1 fruit fly cellular context compared by ENCODE assay signal in the genomic region with DNA sequence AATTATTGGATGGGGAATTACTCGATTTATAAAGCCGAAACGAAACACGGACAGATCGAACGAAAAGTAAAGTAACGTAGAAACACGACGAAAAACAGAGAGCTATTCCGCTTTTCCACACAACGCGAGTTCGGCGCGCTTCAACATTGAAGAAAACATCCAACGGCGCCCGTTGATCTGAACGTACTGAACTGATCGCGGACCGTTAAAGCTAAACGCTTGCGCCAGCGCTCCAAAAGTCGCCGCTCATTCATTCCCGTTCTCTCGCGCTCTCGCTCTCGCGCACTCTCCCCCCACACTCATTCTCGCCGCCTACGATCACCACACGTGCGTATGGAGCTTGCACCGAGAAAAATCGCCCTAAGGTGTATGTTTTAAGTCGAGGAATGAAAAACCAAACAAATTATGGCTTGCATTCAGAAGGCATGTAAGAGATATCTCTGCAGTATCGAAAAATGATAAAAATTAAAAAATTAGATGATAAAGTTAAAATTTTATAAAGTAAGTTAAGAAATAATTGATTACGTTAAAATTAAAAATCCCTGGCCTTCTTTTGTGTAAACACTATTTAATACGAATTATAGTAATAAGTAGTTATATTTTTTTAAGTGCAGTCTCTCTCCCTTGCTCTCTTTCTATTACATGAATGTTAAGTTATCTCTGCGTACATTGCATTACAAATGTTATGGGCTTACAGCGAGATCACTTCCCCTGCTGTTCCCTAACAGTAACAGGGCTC.
TF ChIP-seq lines count a peak whose summit lies in the region.

A gene (minus strand): TSS at position 188 of the 739 bp plus-strand sequence.

TF ChIP-seq in whole organism, embryonic, 481 proteins besides CTCF, POLR2A, EP300 and RAD21 (continued from another document and continues in another):
- TF ChIP-seq pho (GFP tag; optimal IDR thresholded peaks at IDR 0.05; lab: Kevin White, UChicago): peak; percentile 96
- peak; percentile 99 for TF ChIP-seq CG9727 (GFP tag; optimal IDR thresholded peaks at IDR 0.05; lab: Kevin White, UChicago)
- no peak for TF ChIP-seq Dfd (GFP tag; optimal IDR thresholded peaks at IDR 0.05; lab: Kevin White, UChicago)
- TF ChIP-seq CG13894 (tag; optimal IDR thresholded peaks at IDR 0.05; lab: Kevin White, UChicago): peak; percentile 91
- peak; percentile 98 for TF ChIP-seq CG2120 (GFP tag; optimal IDR thresholded peaks at IDR 0.05; lab: Kevin White, UChicago)
- peak; percentile 97 for TF ChIP-seq CrebB (tag; optimal IDR thresholded peaks at IDR 0.05; lab: Kevin White, UChicago)
- peak; percentile 98 for TF ChIP-seq CG3281 (GFP tag; optimal IDR thresholded peaks at IDR 0.05; lab: Kevin White, UChicago)
- peak; percentile 97 for TF ChIP-seq Hand (GFP tag; optimal IDR thresholded peaks at IDR 0.05; lab: Kevin White, UChicago)
- TF ChIP-seq ap (GFP tag; IDR thresholded peaks at IDR 0.05; lab: Robert Waterston, UW): peak; percentile 95
- peak; percentile 96 for TF ChIP-seq Camta (GFP tag; optimal IDR thresholded peaks at IDR 0.05; lab: Kevin White, UChicago)
- TF ChIP-seq CG12071 (GFP tag; optimal IDR thresholded peaks at IDR 0.05; lab: Kevin White, UChicago): peak; percentile 94
- TF ChIP-seq Lim3 (GFP tag; IDR thresholded peaks at IDR 0.05; lab: Robert Waterston, UW): peak; percentile 95
- TF ChIP-seq CG30020 (tag; optimal IDR thresholded peaks at IDR 0.05; lab: Kevin White, UChicago): peak; percentile 92
- peak; percentile 79 for TF ChIP-seq CG11398 (GFP tag; optimal IDR thresholded peaks at IDR 0.05; lab: Kevin White, UChicago)
- peak; percentile 95 for TF ChIP-seq CG5953 (GFP tag; IDR thresholded peaks at IDR 0.05; lab: Robert Waterston, UW)
- TF ChIP-seq CG8478 (optimal IDR thresholded peaks at IDR 0.05; lab: Kevin White, UChicago): no peak
- peak; percentile 92 for TF ChIP-seq D19B (GFP tag; optimal IDR thresholded peaks at IDR 0.05; lab: Kevin White, UChicago)
- no peak for TF ChIP-seq Doc3 (GFP tag; IDR thresholded peaks at IDR 0.05; lab: Robert Waterston, UW; ENCODE audit: partially characterized antibody)
- TF ChIP-seq vfl (GFP tag; optimal IDR thresholded peaks at IDR 0.05; lab: Kevin White, UChicago): peak; percentile 97
- peak; percentile 97 for TF ChIP-seq nau (GFP tag; optimal IDR thresholded peaks at IDR 0.05; lab: Kevin White, UChicago)
- TF ChIP-seq wor (GFP tag; IDR thresholded peaks at IDR 0.05; lab: Robert Waterston, UW): peak; percentile 98
- peak; percentile 98 for TF ChIP-seq Six4 (GFP tag; optimal IDR thresholded peaks at IDR 0.05; lab: Kevin White, UChicago)
- peak; percentile 22 for TF ChIP-seq Neu2 (GFP tag; optimal IDR thresholded peaks at IDR 0.05; lab: Kevin White, UChicago; ENCODE audit: borderline replicate concordance)
- TF ChIP-seq onecut (GFP tag; IDR thresholded peaks at IDR 0.05; lab: Robert Waterston, UW): peak; percentile 96
- TF ChIP-seq Hey (tag; optimal IDR thresholded peaks at IDR 0.05; lab: Kevin White, UChicago): peak; percentile 88
- peak; percentile 94 for TF ChIP-seq toy (GFP tag; IDR thresholded peaks at IDR 0.05; lab: Robert Waterston, UW)
- TF ChIP-seq bbx (GFP tag; IDR thresholded peaks at IDR 0.05; lab: Robert Waterston, UW; ENCODE audit: partially characterized antibody): peak; percentile 69; the same call in 1 of the 2 replicates
- peak; percentile 97 for TF ChIP-seq fd3F (GFP tag; optimal IDR thresholded peaks at IDR 0.05; lab: Kevin White, UChicago)
- TF ChIP-seq Med (GFP tag; lab: Kevin White, UChicago): peak; percentile 98
- peak; percentile 58; the same call in 1 of the 2 replicates for TF ChIP-seq amos (GFP tag; IDR thresholded peaks at IDR 0.05; lab: Robert Waterston, UW; ENCODE audit: partially characterized antibody)
- TF ChIP-seq klu (GFP tag; IDR thresholded peaks at IDR 0.05; lab: Robert Waterston, UW): peak; percentile 98
- no peak for TF ChIP-seq Scr (GFP tag; IDR thresholded peaks at IDR 0.05; lab: Robert Waterston, UW; ENCODE audit: partially characterized antibody)
- TF ChIP-seq aop (GFP tag; IDR thresholded peaks at IDR 0.05; lab: Robert Waterston, UW): peak; percentile 90
- peak; percentile 94 for TF ChIP-seq CG1647 (GFP tag; optimal IDR thresholded peaks at IDR 0.05; lab: Kevin White, UChicago)
- TF ChIP-seq Dll (GFP tag; IDR thresholded peaks at IDR 0.05; lab: Robert Waterston, UW; ENCODE audit: partially characterized antibody): peak; percentile 43; the same call in 3 of the 4 replicates
- peak; percentile 100 for TF ChIP-seq gem (tag; optimal IDR thresholded peaks at IDR 0.05; lab: Kevin White, UChicago)
- peak; percentile 98 for TF ChIP-seq D19A (tag; optimal IDR thresholded peaks at IDR 0.05; lab: Kevin White, UChicago)
- peak; percentile 71; the same call in 2 of the 3 replicates for TF ChIP-seq z (GFP tag; IDR thresholded peaks at IDR 0.05; lab: Robert Waterston, UW)
- peak; percentile 86 for TF ChIP-seq eyg (GFP tag; optimal IDR thresholded peaks at IDR 0.05; lab: Kevin White, UChicago)
- peak; percentile 98 for TF ChIP-seq BtbVII (GFP tag; optimal IDR thresholded peaks at IDR 0.05; lab: Kevin White, UChicago)
- TF ChIP-seq Asciz (GFP tag; optimal IDR thresholded peaks at IDR 0.05; lab: Kevin White, UChicago): peak; percentile 99
- TF ChIP-seq eve (GFP tag; optimal IDR thresholded peaks at IDR 0.05; lab: Kevin White, UChicago): peak in 1 of 2 experiments; percentile 97
- TF ChIP-seq maf-S (GFP tag; optimal IDR thresholded peaks at IDR 0.05; lab: Kevin White, UChicago): peak; percentile 93
- peak; percentile 89 for TF ChIP-seq CG10565 (GFP tag; optimal IDR thresholded peaks at IDR 0.05; lab: Kevin White, UChicago)
- TF ChIP-seq CG1233 (GFP tag; optimal IDR thresholded peaks at IDR 0.05; lab: Kevin White, UChicago): peak; percentile 98
- TF ChIP-seq br (optimal IDR thresholded peaks at IDR 0.05; lab: Kevin White, UChicago): no peak
- TF ChIP-seq CG7556 (GFP tag; optimal IDR thresholded peaks at IDR 0.05; lab: Kevin White, UChicago): peak; percentile 100
- peak; percentile 98 for TF ChIP-seq CG14014 (GFP tag; IDR thresholded peaks at IDR 0.05; lab: Robert Waterston, UW)
- peak; percentile 98 for TF ChIP-seq caup (GFP tag; optimal IDR thresholded peaks at IDR 0.05; lab: Kevin White, UChicago; ENCODE audit: severe bottlenecking)
- peak; percentile 95 for TF ChIP-seq cas (GFP tag; IDR thresholded peaks at IDR 0.05; lab: Robert Waterston, UW)
- peak; percentile 99 for TF ChIP-seq CG18619 (GFP tag; optimal IDR thresholded peaks at IDR 0.05; lab: Kevin White, UChicago)
- TF ChIP-seq Elba2 (GFP tag; optimal IDR thresholded peaks at IDR 0.05; lab: Kevin White, UChicago): peak; percentile 71
- peak; percentile 61; the same call in 1 of the 2 replicates for TF ChIP-seq ato (GFP tag; IDR thresholded peaks at IDR 0.05; lab: Robert Waterston, UW; ENCODE audit: partially characterized antibody)
- peak; percentile 76 for TF ChIP-seq en (GFP tag; optimal IDR thresholded peaks at IDR 0.05; lab: Kevin White, UChicago)
- TF ChIP-seq emc (GFP tag; optimal IDR thresholded peaks at IDR 0.05; lab: Kevin White, UChicago): peak; percentile 91
- TF ChIP-seq HLH54F (GFP tag; optimal IDR thresholded peaks at IDR 0.05; lab: Kevin White, UChicago): peak; percentile 97
- peak; percentile 98 for TF ChIP-seq Dbx (GFP tag; IDR thresholded peaks at IDR 0.05; lab: Robert Waterston, UW)
- peak; percentile 48 for TF ChIP-seq bigmax (GFP tag; optimal IDR thresholded peaks at IDR 0.05; lab: Kevin White, UChicago)
- TF ChIP-seq Sox102F (GFP tag; optimal IDR thresholded peaks at IDR 0.05; lab: Kevin White, UChicago): peak; percentile 99
- no peak for TF ChIP-seq nerfin-2 (GFP tag; IDR thresholded peaks at IDR 0.05; lab: Robert Waterston, UW; ENCODE audit: partially characterized antibody)
- peak; percentile 92 for TF ChIP-seq fd64A (GFP tag; optimal IDR thresholded peaks at IDR 0.05; lab: Kevin White, UChicago)
- TF ChIP-seq crol (GFP tag; IDR thresholded peaks at IDR 0.05; lab: Robert Waterston, UW): peak; percentile 92
- TF ChIP-seq Dip2 (GFP tag; IDR thresholded peaks at IDR 0.05; lab: Robert Waterston, UW): peak; percentile 74; the same call in 1 of the 2 replicates
- peak; percentile 94 for TF ChIP-seq otp (GFP tag; IDR thresholded peaks at IDR 0.05; lab: Robert Waterston, UW)
- TF ChIP-seq CG8089 (GFP tag; optimal IDR thresholded peaks at IDR 0.05; lab: Kevin White, UChicago): peak; percentile 92
- peak; percentile 98 for TF ChIP-seq ewg (GFP tag; optimal IDR thresholded peaks at IDR 0.05; lab: Kevin White, UChicago)
- peak; percentile 99 for TF ChIP-seq gcm (GFP tag; optimal IDR thresholded peaks at IDR 0.05; lab: Kevin White, UChicago)
- peak; percentile 96 for TF ChIP-seq slp2 (GFP tag; optimal IDR thresholded peaks at IDR 0.05; lab: Kevin White, UChicago)
- TF ChIP-seq CoRest (tag; optimal IDR thresholded peaks at IDR 0.05; lab: Kevin White, UChicago): peak; percentile 100
- peak; percentile 76 for TF ChIP-seq dan (GFP tag; IDR thresholded peaks at IDR 0.05; lab: Robert Waterston, UW)
- peak; percentile 91 for TF ChIP-seq CG33213 (GFP tag; optimal IDR thresholded peaks at IDR 0.05; lab: Kevin White, UChicago)
- TF ChIP-seq nom (GFP tag; optimal IDR thresholded peaks at IDR 0.05; lab: Kevin White, UChicago): peak; percentile 92
- TF ChIP-seq Doc2 (GFP tag; IDR thresholded peaks at IDR 0.05; lab: Robert Waterston, UW): no peak; the same call in none of the 2 replicates
- no peak for TF ChIP-seq Dref (GFP tag; IDR thresholded peaks at IDR 0.05; lab: Robert Waterston, UW)
- peak; percentile 96 for TF ChIP-seq CG6854 (GFP tag; optimal IDR thresholded peaks at IDR 0.05; lab: Kevin White, UChicago)
- TF ChIP-seq Kr (GFP tag; optimal IDR thresholded peaks at IDR 0.05; lab: Kevin White, UChicago): peak; percentile 83
- TF ChIP-seq run (tag; optimal IDR thresholded peaks at IDR 0.05; lab: Kevin White, UChicago): peak; percentile 99
- TF ChIP-seq lov (optimal IDR thresholded peaks at IDR 0.05; lab: Kevin White, UChicago): no peak
- TF ChIP-seq lov (GFP tag; IDR thresholded peaks at IDR 0.05; lab: Robert Waterston, UW): peak; percentile 94
- TF ChIP-seq Abd-B (GFP tag; optimal IDR thresholded peaks at IDR 0.05; lab: Kevin White, UChicago): peak; percentile 98
- no peak for TF ChIP-seq hbn (GFP tag; IDR thresholded peaks at IDR 0.05; lab: Robert Waterston, UW; ENCODE audit: partially characterized antibody)
- TF ChIP-seq CG9932 (GFP tag; IDR thresholded peaks at IDR 0.05; lab: Robert Waterston, UW): peak; percentile 97
- no peak for TF ChIP-seq Hr39 (optimal IDR thresholded peaks at IDR 0.05; lab: Kevin White, UChicago)
- TF ChIP-seq Sry-δ (GFP tag; optimal IDR thresholded peaks at IDR 0.05; lab: Kevin White, UChicago): peak; percentile 51
- TF ChIP-seq CG9609 (GFP tag; optimal IDR thresholded peaks at IDR 0.05; lab: Kevin White, UChicago): peak; percentile 95
- peak; percentile 80 for TF ChIP-seq wek (GFP tag; optimal IDR thresholded peaks at IDR 0.05; lab: Kevin White, UChicago)
- peak; percentile 98 for TF ChIP-seq CG6689 (GFP tag; IDR thresholded peaks at IDR 0.05; lab: Robert Waterston, UW)
- TF ChIP-seq seq (GFP tag; IDR thresholded peaks at IDR 0.05; lab: Robert Waterston, UW): peak; percentile 98
- TF ChIP-seq cato (GFP tag; optimal IDR thresholded peaks at IDR 0.05; lab: Kevin White, UChicago; ENCODE audit: borderline replicate concordance): peak; percentile 98
- TF ChIP-seq CG11085 (GFP tag; IDR thresholded peaks at IDR 0.05; lab: Robert Waterston, UW): peak; percentile 95
- TF ChIP-seq CG9215 (GFP tag; IDR thresholded peaks at IDR 0.05; lab: Robert Waterston, UW): peak; percentile 95
- TF ChIP-seq CG10147 (GFP tag; optimal IDR thresholded peaks at IDR 0.05; lab: Kevin White, UChicago): peak; percentile 99
- peak; percentile 55 for TF ChIP-seq stwl (tag; optimal IDR thresholded peaks at IDR 0.05; lab: Kevin White, UChicago)
- peak; percentile 97 for TF ChIP-seq tap (tag; optimal IDR thresholded peaks at IDR 0.05; lab: Kevin White, UChicago)
- TF ChIP-seq corto (GFP tag; optimal IDR thresholded peaks at IDR 0.05; lab: Kevin White, UChicago): peak; percentile 77
- peak; percentile 80 for TF ChIP-seq pros (GFP tag; optimal IDR thresholded peaks at IDR 0.05; lab: Kevin White, UChicago)
- peak; percentile 83 for TF ChIP-seq CG15073 (GFP tag; optimal IDR thresholded peaks at IDR 0.05; lab: Kevin White, UChicago)
- TF ChIP-seq ken (GFP tag; IDR thresholded peaks at IDR 0.05; lab: Robert Waterston, UW): peak; percentile 97
- peak; percentile 93 for TF ChIP-seq CG5180 (GFP tag; optimal IDR thresholded peaks at IDR 0.05; lab: Kevin White, UChicago)
- peak; percentile 96 for TF ChIP-seq CG12219 (GFP tag; optimal IDR thresholded peaks at IDR 0.05; lab: Kevin White, UChicago)
- peak; percentile 90 for TF ChIP-seq TFAM (GFP tag; optimal IDR thresholded peaks at IDR 0.05; lab: Kevin White, UChicago)
- peak; percentile 96 for TF ChIP-seq B-H1 (GFP tag; IDR thresholded peaks at IDR 0.05; lab: Robert Waterston, UW)
- TF ChIP-seq CG15514 (GFP tag; optimal IDR thresholded peaks at IDR 0.05; lab: Kevin White, UChicago): peak; percentile 90
- no peak; the same call in 2 of the 3 replicates for TF ChIP-seq zen2 (GFP tag; IDR thresholded peaks at IDR 0.05; lab: Robert Waterston, UW; ENCODE audit: partially characterized antibody)
- TF ChIP-seq HLHmδ (GFP tag; optimal IDR thresholded peaks at IDR 0.05; lab: Kevin White, UChicago): peak; percentile 7
- peak in 1 of 3 experiments; percentile 100 for TF ChIP-seq lola (GFP tag; optimal IDR thresholded peaks at IDR 0.05; lab: Kevin White, UChicago)
- TF ChIP-seq knrl (GFP tag; IDR thresholded peaks at IDR 0.05; lab: Robert Waterston, UW; ENCODE audit: partially characterized antibody): no peak; the same call in 2 of the 3 replicates
- TF ChIP-seq CG1602 (GFP tag; optimal IDR thresholded peaks at IDR 0.05; lab: Kevin White, UChicago): peak; percentile 99
- TF ChIP-seq hb (GFP tag; IDR thresholded peaks at IDR 0.05; lab: Robert Waterston, UW; ENCODE audit: partially characterized antibody): peak; percentile 9; the same call in 1 of the 3 replicates
- peak; percentile 96 for TF ChIP-seq C15 (GFP tag; IDR thresholded peaks at IDR 0.05; lab: Robert Waterston, UW)
- peak; percentile 95 for TF ChIP-seq ems (GFP tag; optimal IDR thresholded peaks at IDR 0.05; lab: Kevin White, UChicago)
- TF ChIP-seq dmrt99B (tag; optimal IDR thresholded peaks at IDR 0.05; lab: Kevin White, UChicago): peak; percentile 99
- TF ChIP-seq Nf-YB (GFP tag; optimal IDR thresholded peaks at IDR 0.05; lab: Kevin White, UChicago): peak; percentile 91
- no peak for TF ChIP-seq CG2129 (GFP tag; IDR thresholded peaks at IDR 0.05; lab: Robert Waterston, UW; ENCODE audit: partially characterized antibody)
- peak; percentile 98 for TF ChIP-seq Usf (GFP tag; optimal IDR thresholded peaks at IDR 0.05; lab: Kevin White, UChicago)
- TF ChIP-seq H2.0 (GFP tag; IDR thresholded peaks at IDR 0.05; lab: Robert Waterston, UW): peak; percentile 97
- peak; percentile 98 for TF ChIP-seq twi (tag; optimal IDR thresholded peaks at IDR 0.05; lab: Kevin White, UChicago)
- peak; percentile 95 for TF ChIP-seq Optix (GFP tag; IDR thresholded peaks at IDR 0.05; lab: Robert Waterston, UW)
